Worm (Caenorhabditis elegans) whole organism, young adult: ENCODE results near the gene ZK637.14.

Experiments
- T26A5.8 ChIP-seq: sonication (generic microtip); optimal IDR thresholded peaks from 2 replicates; lab custom pipeline; 2016; ENCODE audit warnings: missing genetic modification characterization, missing compliant biosample characterization
- attf-5 ChIP-seq: fragments of 200-800 bp; sonication (Bioruptor generic); optimal IDR thresholded peaks from 2 replicates; lab custom pipeline; 2018; ENCODE audit warnings: mild to moderate bottlenecking, missing genetic modification characterization, missing compliant biosample characterization
- cebp-1 ChIP-seq, 2 experiments: fragments of 200-800 bp in 1 of 2; sonication (Bioruptor generic) in 1 of 2; sonication (generic microtip) in 1 of 2; IDR thresholded peaks in 1 of 2; optimal IDR thresholded peaks in 1 of 2; 2 replicates each; pipeline versions ENCODE4 v1.3.6 to Lab custom; 2017 to 2022; ENCODE audit warnings: missing compliant biosample characterization in 2 of 2, missing genetic modification characterization in 2 of 2, mild to moderate bottlenecking in 1 of 2, missing genetic modification reagents in 1 of 2, moderate library complexity in 1 of 2
- dpl-1 ChIP-seq: fragments of 150-350 bp; optimal IDR thresholded peaks from 2 replicates; lab custom pipeline; 2014; ENCODE audit warnings: missing biosample characterization, missing genetic modification reagents, missing genetic modification characterization
- lin-40 ChIP-seq: sonication (generic microtip); optimal IDR thresholded peaks from 2 replicates; lab custom pipeline; 2016; ENCODE audit warnings: missing genetic modification characterization, mild to moderate bottlenecking, missing compliant biosample characterization, missing genotype, missing genetic modification reagents
- nfya-1 ChIP-seq: sonication (generic microtip); optimal IDR thresholded peaks from 2 replicates; lab custom pipeline; 2017; ENCODE audit warnings: antibody characterized with exemption, missing compliant biosample characterization, missing genetic modification characterization, borderline replicate concordance; ENCODE audit not compliant: insufficient read depth
- unc-62 ChIP-seq: fragments of 150-350 bp; optimal IDR thresholded peaks from 2 replicates; lab custom pipeline; 2014; ENCODE audit warnings: missing biosample characterization, missing genetic modification reagents, missing genetic modification characterization
- ztf-6 ChIP-seq: fragments of 200-800 bp; sonication (Bioruptor generic); IDR thresholded peaks from 2 replicates; pipeline ENCODE4 v1.3.6; 2022; ENCODE audit warnings: missing genetic modification reagents, missing genetic modification characterization, missing compliant biosample characterization

ce11 chrIII:8937571-8937970 is 48.6 kb upstream of the ZK637.14 start:
- TF ChIP-seq unc-62 (no peak), T26A5.8 (tag; lab: Kevin White, UChicago) (peak; percentile 36), ztf-6 (no peak; the same call in 1 of the 2 replicates), attf-5 (GFP tag; lab: Kevin White, UChicago) (peak; percentile 81), nfya-1 (no peak), dpl-1 (GFP tag; lab: Kevin White, UChicago) (no peak), cebp-1 (GFP tag; IDR thresholded peaks at IDR 0.05; lab: Robert Waterston, UW) (0 out of 2 replicates have a peak, but pooled peaks have one; percentile 47), cebp-1 (tag; optimal IDR thresholded peaks at IDR 0.05; lab: Kevin White, UChicago) (no peak), lin-40 (tag; lab: Kevin White, UChicago) (peak; percentile 79)
